Fruit fly (Drosophila melanogaster): Measurements from ENCODE around the gene Rnmt.

- TF ChIP-seq EcR (GFP tag; optimal IDR thresholded peaks at IDR 0.05) (no peak), fd96Ca (GFP tag; IDR thresholded peaks at IDR 0.05) (no peak), CG8159 (tag; optimal IDR thresholded peaks at IDR 0.05) (no peak)
Measured at dm6 chr2L:15058118-15058402, 48.3 kb downstream of the Rnmt start, which contains the start of gene CG33679.

Data from whole organism, pupa.